Fruit fly (Drosophila melanogaster) whole organism, pupa: ENCODE measurements around the gene Rpt6R.

ENCODE experiments used
- CG10348 ChIP-seq: fragments of 200-800 bp; sonication (Bioruptor generic); IDR thresholded peaks from 2 replicates; pipeline ENCODE4 v1.3.6; 2022; ENCODE audit warnings: missing biosample characterization, missing genetic modification characterization
- CG4496 ChIP-seq: fragments of 200-800 bp; sonication (Bioruptor generic); IDR thresholded peaks from 3 replicates; pipeline ENCODE4 v1.3.6; 2022; ENCODE audit warnings: missing biosample characterization, missing genetic modification characterization
- D1 ChIP-seq: fragments of 200-800 bp; sonication (Bioruptor generic); optimal IDR thresholded peaks from 2 replicates; lab custom pipeline; 2018; ENCODE audit warnings: missing biosample characterization, mild to moderate bottlenecking, missing genetic modification characterization, moderate library complexity
- Ets98B ChIP-seq: fragments of 200-800 bp; sonication (Bioruptor generic); IDR thresholded peaks from 2 replicates; pipeline ENCODE4 v1.3.6; 2022; ENCODE audit warnings: missing biosample characterization, missing genetic modification characterization
- Snoo ChIP-seq: fragments of 200-800 bp; sonication (Bioruptor generic); optimal IDR thresholded peaks from 3 replicates; lab custom pipeline; 2017; ENCODE audit warnings: missing biosample characterization, mild to moderate bottlenecking, missing genetic modification characterization, inconsistent platforms

DNA sequence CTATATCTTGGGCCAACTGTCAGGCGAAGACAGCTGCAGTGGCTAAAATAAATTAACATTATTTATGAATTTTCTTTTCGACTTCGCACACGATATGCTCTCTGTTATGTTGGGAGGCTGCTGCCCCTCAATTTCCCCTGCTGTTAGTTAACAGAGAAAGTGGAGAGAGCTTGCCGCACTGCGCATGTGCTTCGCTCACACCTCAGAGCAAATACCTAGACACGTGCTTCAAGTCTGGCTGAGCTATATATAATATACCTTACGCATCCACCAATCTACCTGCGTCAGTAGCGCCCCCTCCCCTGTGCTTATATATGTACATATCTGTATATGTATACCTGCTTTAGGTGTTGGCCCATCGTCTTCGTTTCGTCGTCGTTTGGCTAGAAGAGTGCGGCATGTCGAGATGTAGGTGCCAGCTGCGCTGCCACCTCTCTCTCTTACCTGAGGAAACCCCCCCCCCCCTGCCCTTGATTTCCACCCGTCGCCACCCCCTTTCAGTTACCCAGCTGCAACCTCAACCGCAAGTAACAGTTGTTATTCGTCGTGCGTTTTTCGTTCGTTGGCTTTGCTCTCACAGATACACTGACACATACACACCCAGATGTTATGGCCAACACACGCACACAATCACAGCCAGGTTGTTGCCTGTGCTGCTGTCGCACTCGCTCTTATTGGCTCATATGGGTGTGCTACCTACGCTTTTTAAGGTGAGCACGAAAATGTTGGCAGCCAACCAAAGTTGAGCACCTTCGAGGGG is 32.8 kb upstream of the Rpt6R start:
- TF ChIP-seq D1 (tag; lab: Kevin White, UChicago) (no peak), Snoo (no peak), Ets98B (GFP tag; lab: Robert Waterston, UW) (no peak), CG10348 (GFP tag; lab: Robert Waterston, UW) (no peak), CG4496 (GFP tag; lab: Robert Waterston, UW) (no peak)
